Worm (Caenorhabditis elegans) whole organism, young adult: ENCODE results near the gene R10E11.5.

Experiments
- B0035.1 ChIP-seq: sonication (generic microtip); optimal IDR thresholded peaks from 2 replicates; lab custom pipeline; 2016; ENCODE audit warnings: missing genetic modification characterization, mild to moderate bottlenecking, missing compliant biosample characterization, missing genotype, missing genetic modification reagents
- C17E4.6 ChIP-seq: fragments of 200-800 bp; sonication (Bioruptor generic); IDR thresholded peaks from 2 replicates; pipeline ENCODE4 v1.3.6; 2022; ENCODE audit warnings: missing genetic modification reagents, missing genetic modification characterization, missing compliant biosample characterization
- F23B12.7 ChIP-seq: sonication (generic microtip); optimal IDR thresholded peaks from 2 replicates; lab custom pipeline; 2017; ENCODE audit warnings: missing genetic modification characterization, mild to moderate bottlenecking, missing compliant biosample characterization, antibody characterized with exemption, moderate library complexity; ENCODE audit not compliant: insufficient read depth
- F55B11.4 ChIP-seq: sonication (generic microtip); optimal IDR thresholded peaks from 2 replicates; lab custom pipeline; 2016; ENCODE audit warnings: missing compliant biosample characterization, missing genetic modification characterization, borderline replicate concordance; ENCODE audit not compliant: insufficient read depth
- F57A8.1 ChIP-seq: fragments of 200-800 bp; sonication (Bioruptor generic); optimal IDR thresholded peaks from 2 replicates; lab custom pipeline; 2018; ENCODE audit warnings: mild to moderate bottlenecking, missing genetic modification characterization, moderate library complexity, missing compliant biosample characterization
- F57C9.4 ChIP-seq: sonication (generic microtip); optimal IDR thresholded peaks from 2 replicates; lab custom pipeline; 2017; ENCODE audit warnings: mild to moderate bottlenecking, missing genetic modification characterization, missing compliant biosample characterization
- Y56A3A.18 ChIP-seq: fragments of 200-800 bp; sonication (Bioruptor generic); IDR thresholded peaks from 2 replicates; pipeline ENCODE4 v1.3.6; 2022; ENCODE audit warnings: missing genetic modification reagents, missing genetic modification characterization, missing compliant biosample characterization
- Y67H2A.10 ChIP-seq: fragments of 200-800 bp; sonication (Bioruptor generic); conservative IDR thresholded peaks from 2 replicates; pipeline ENCODE4 v1.3.6; 2022; ENCODE audit warnings: missing genetic modification reagents, missing genetic modification characterization, missing compliant biosample characterization
- Y79H2A.3 ChIP-seq: fragments of 200-800 bp; sonication (Bioruptor generic); conservative IDR thresholded peaks from 2 replicates; pipeline ENCODE4 v1.3.6; 2022; ENCODE audit warnings: missing genetic modification reagents, missing genetic modification characterization, missing compliant biosample characterization
- Y95B8A.8 ChIP-seq: fragments of 200-800 bp; sonication (Bioruptor generic); IDR thresholded peaks from 2 replicates; pipeline ENCODE4 v1.3.6; 2022; ENCODE audit warnings: missing genetic modification reagents, missing genetic modification characterization, missing compliant biosample characterization
- ama-1 ChIP-seq, 3 experiments: fragments of 150-350 bp in 1 of 3; sonication (generic microtip) in 2 of 3; optimal IDR thresholded peaks; 2 replicates each; lab custom pipeline; 2014 to 2018; ENCODE audit warnings: missing biosample characterization in 2 of 3, missing genetic modification characterization in 2 of 3, missing genetic modification reagents in 2 of 3
- atf-7 ChIP-seq: sonication (generic microtip); optimal IDR thresholded peaks from 2 replicates; lab custom pipeline; 2017; ENCODE audit warnings: mild to moderate bottlenecking, missing genetic modification characterization, missing compliant biosample characterization
- athp-1 ChIP-seq: sonication (generic microtip); optimal IDR thresholded peaks from 2 replicates; lab custom pipeline; 2017; ENCODE audit warnings: mild to moderate bottlenecking, missing genetic modification characterization, missing compliant biosample characterization
- attf-5 ChIP-seq: fragments of 200-800 bp; sonication (Bioruptor generic); optimal IDR thresholded peaks from 2 replicates; lab custom pipeline; 2018; ENCODE audit warnings: mild to moderate bottlenecking, missing genetic modification characterization, missing compliant biosample characterization
- ccch-3 ChIP-seq: fragments of 200-800 bp; sonication (Bioruptor generic); optimal IDR thresholded peaks from 2 replicates; lab custom pipeline; 2018; ENCODE audit warnings: mild to moderate bottlenecking, missing genetic modification characterization, missing compliant biosample characterization
- ceh-79 ChIP-seq: sonication (generic microtip); optimal IDR thresholded peaks from 2 replicates; lab custom pipeline; 2017; ENCODE audit warnings: mild to moderate bottlenecking, missing genetic modification characterization, missing compliant biosample characterization
- dox-1 ChIP-seq: fragments of 200-800 bp; sonication (Bioruptor generic); IDR thresholded peaks from 2 replicates; pipeline ENCODE4 v1.3.6; 2022; ENCODE audit warnings: missing genetic modification reagents, missing genetic modification characterization, missing compliant biosample characterization
- dpl-1 ChIP-seq: fragments of 150-350 bp; optimal IDR thresholded peaks from 2 replicates; lab custom pipeline; 2014; ENCODE audit warnings: missing biosample characterization, missing genetic modification reagents, missing genetic modification characterization
- egl-44 ChIP-seq: fragments of 200-800 bp; sonication (Bioruptor generic); IDR thresholded peaks from 2 replicates; pipeline ENCODE4 v1.3.6; 2022; ENCODE audit warnings: missing genetic modification reagents, missing genetic modification characterization, missing compliant biosample characterization
- egrh-3 ChIP-seq: fragments of 200-800 bp; sonication (Bioruptor generic); IDR thresholded peaks from 2 replicates; pipeline ENCODE4 v1.3.6; 2022; ENCODE audit warnings: missing genetic modification reagents, missing genetic modification characterization, missing compliant biosample characterization
- ets-4 ChIP-seq: fragments of 200-800 bp; sonication (Bioruptor generic); optimal IDR thresholded peaks from 2 replicates; lab custom pipeline; 2018; ENCODE audit warnings: mild to moderate bottlenecking, missing genetic modification characterization, missing compliant biosample characterization
- gei-17 ChIP-seq: fragments of 200-800 bp; sonication (Bioruptor generic); optimal IDR thresholded peaks from 2 replicates; lab custom pipeline; 2018; ENCODE audit warnings: mild to moderate bottlenecking, missing genetic modification characterization, missing compliant biosample characterization
- hlh-12 ChIP-seq: sonication (generic microtip); optimal IDR thresholded peaks from 2 replicates; lab custom pipeline; 2016; ENCODE audit warnings: missing genetic modification characterization, missing compliant biosample characterization
- hmg-20 ChIP-seq: fragments of 200-800 bp; sonication (Bioruptor generic); IDR thresholded peaks from 2 replicates; pipeline ENCODE4 v1.3.6; 2022; ENCODE audit warnings: missing genetic modification reagents, missing genetic modification characterization, missing compliant biosample characterization
- lin-40 ChIP-seq: sonication (generic microtip); optimal IDR thresholded peaks from 2 replicates; lab custom pipeline; 2016; ENCODE audit warnings: missing genetic modification characterization, mild to moderate bottlenecking, missing compliant biosample characterization, missing genotype, missing genetic modification reagents
- lin-54 ChIP-seq: fragments of 200-800 bp; sonication (Bioruptor generic); optimal IDR thresholded peaks from 2 replicates; lab custom pipeline; 2018; ENCODE audit warnings: mild to moderate bottlenecking, missing genetic modification characterization, missing compliant biosample characterization
- lir-1 ChIP-seq: fragments of 200-800 bp; sonication (Bioruptor generic); conservative IDR thresholded peaks from 2 replicates; pipeline ENCODE4 v1.3.6; 2022; ENCODE audit warnings: missing genetic modification reagents, missing genetic modification characterization, missing compliant biosample characterization
- lsl-1 ChIP-seq: fragments of 200-800 bp; sonication (Bioruptor generic); optimal IDR thresholded peaks from 2 replicates; lab custom pipeline; 2018; ENCODE audit warnings: mild to moderate bottlenecking, missing genetic modification characterization, moderate library complexity, missing compliant biosample characterization
- lsy-27 ChIP-seq: sonication (generic microtip); optimal IDR thresholded peaks from 2 replicates; lab custom pipeline; 2017; ENCODE audit warnings: missing genetic modification characterization, mild to moderate bottlenecking, missing compliant biosample characterization, antibody characterized with exemption, missing genotype, borderline replicate concordance; ENCODE audit not compliant: insufficient read depth
- mcd-1 ChIP-seq: fragments of 200-800 bp; sonication (Bioruptor generic); IDR thresholded peaks from 2 replicates; pipeline ENCODE4 v1.3.6; 2022; ENCODE audit warnings: missing genetic modification reagents, missing genetic modification characterization, missing compliant biosample characterization
- mxl-1 ChIP-seq: sonication (generic microtip); optimal IDR thresholded peaks from 2 replicates; lab custom pipeline; 2016; ENCODE audit warnings: missing genetic modification characterization, missing compliant biosample characterization
- nfya-2 ChIP-seq: fragments of 200-800 bp; sonication (Bioruptor generic); IDR thresholded peaks from 2 replicates; pipeline ENCODE4 v1.3.6; 2022; ENCODE audit warnings: missing genetic modification reagents, missing genetic modification characterization, missing compliant biosample characterization
- nfyb-1 ChIP-seq: fragments of 200-800 bp; sonication (Bioruptor generic); IDR thresholded peaks from 2 replicates; pipeline ENCODE4 v1.3.6; 2022; ENCODE audit warnings: missing genetic modification reagents, missing genetic modification characterization, missing compliant biosample characterization
- nhr-80 ChIP-seq: sonication (generic microtip); optimal IDR thresholded peaks from 2 replicates; lab custom pipeline; 2016; ENCODE audit warnings: missing genetic modification characterization, missing compliant biosample characterization
- nhr-90 ChIP-seq: sonication (generic microtip); optimal IDR thresholded peaks from 2 replicates; lab custom pipeline; 2016; ENCODE audit warnings: missing genotype, mild to moderate bottlenecking, missing genetic modification characterization, missing compliant biosample characterization
- pbrm-1 ChIP-seq: fragments of 200-800 bp; sonication (Bioruptor generic); IDR thresholded peaks from 2 replicates; pipeline ENCODE4 v1.3.6; 2022; ENCODE audit warnings: missing genetic modification reagents, missing genetic modification characterization, missing compliant biosample characterization
- pha-4 ChIP-seq: fragments of 150-350 bp; sonication (generic microtip); optimal IDR thresholded peaks from 2 replicates; lab custom pipeline; 2014; ENCODE audit warnings: missing biosample characterization, missing genetic modification reagents, missing genetic modification characterization
- rpc-1 ChIP-seq, 2 experiments: fragments of 150-350 bp in 1 of 2; sonication (generic microtip) in 1 of 2; optimal IDR thresholded peaks; 2 replicates each; lab custom pipeline; 2014 to 2018; ENCODE audit warnings: missing biosample characterization in 1 of 2, missing genetic modification characterization in 1 of 2, missing genetic modification reagents in 1 of 2, missing genotype in 1 of 2
- tbp1 ChIP-seq: fragments of 200-800 bp; sonication (Bioruptor generic); optimal IDR thresholded peaks from 2 replicates; lab custom pipeline; 2018; ENCODE audit warnings: mild to moderate bottlenecking, missing genetic modification characterization, missing compliant biosample characterization
- tbx-9 ChIP-seq: sonication (generic microtip); optimal IDR thresholded peaks from 2 replicates; lab custom pipeline; 2016; ENCODE audit warnings: borderline replicate concordance, missing genetic modification characterization, inconsistent platforms, missing compliant biosample characterization
- unc-130 ChIP-seq: sonication (generic microtip); optimal IDR thresholded peaks from 2 replicates; lab custom pipeline; 2016; ENCODE audit warnings: missing genetic modification reagents, missing genetic modification characterization, missing compliant biosample characterization
- ztf-18 ChIP-seq: sonication (generic microtip); optimal IDR thresholded peaks from 2 replicates; lab custom pipeline; 2016; ENCODE audit warnings: missing genotype, mild to moderate bottlenecking, missing genetic modification characterization, missing compliant biosample characterization
- ztf-22 ChIP-seq: fragments of 200-800 bp; sonication (Bioruptor generic); optimal IDR thresholded peaks from 2 replicates; lab custom pipeline; 2018; ENCODE audit warnings: mild to moderate bottlenecking, missing genetic modification characterization, moderate library complexity, missing compliant biosample characterization
- ztf-25 ChIP-seq: fragments of 200-800 bp; sonication (Bioruptor generic); IDR thresholded peaks from 2 replicates; pipeline ENCODE4 v1.3.6; 2022; ENCODE audit warnings: missing genetic modification reagents, missing genetic modification characterization, missing compliant biosample characterization
- ztf-26 ChIP-seq: sonication (generic microtip); optimal IDR thresholded peaks from 2 replicates; lab custom pipeline; 2017; ENCODE audit warnings: missing genetic modification characterization, missing compliant biosample characterization
- ztf-3 ChIP-seq: fragments of 200-800 bp; sonication (Bioruptor generic); optimal IDR thresholded peaks from 2 replicates; lab custom pipeline; 2018; ENCODE audit warnings: mild to moderate bottlenecking, missing genetic modification characterization, missing compliant biosample characterization
- ztf-6 ChIP-seq: fragments of 200-800 bp; sonication (Bioruptor generic); IDR thresholded peaks from 2 replicates; pipeline ENCODE4 v1.3.6; 2022; ENCODE audit warnings: missing genetic modification reagents, missing genetic modification characterization, missing compliant biosample characterization

R10E11.5 gene

ce11 chrIII:9780665-9781304, 8.7 kb downstream of the R10E11.5 start, which contains the start of gene vha-1 (continued):
- TF ChIP-seq nhr-80 (tag; lab: Kevin White, UChicago) (peak; percentile 98), lsy-27 (tag; lab: Kevin White, UChicago) (peak; percentile 43), lsl-1 (peak; percentile 67), egrh-3 (peak; percentile 26; the same call in 1 of the 2 replicates), lir-1 (GFP tag; lab: Robert Waterston, UW) (no peak), F57C9.4 (tag; lab: Kevin White, UChicago) (no peak), ztf-25 (GFP tag; lab: Robert Waterston, UW) (no peak), F23B12.7 (tag; lab: Kevin White, UChicago) (peak; percentile 54), F55B11.4 (tag; lab: Kevin White, UChicago) (no peak), ama-1 (optimal IDR thresholded peaks at IDR 0.05; lab: Kevin White, UChicago) (peak; percentile 55), ama-1 (GFP tag; optimal IDR thresholded peaks at IDR 0.05; lab: Kevin White, UChicago) (peak in 1 of 2 experiments; percentile 4), ztf-6 (GFP tag; lab: Robert Waterston, UW) (0 out of 2 replicates have a peak, but pooled peaks have one; percentile 45), nhr-90 (peak; percentile 76), Y67H2A.10 (peak; percentile 93), ztf-3 (GFP tag; lab: Kevin White, UChicago) (no peak), F57A8.1 (GFP tag; lab: Kevin White, UChicago) (no peak), B0035.1 (tag; lab: Kevin White, UChicago) (no peak), hlh-12 (tag; lab: Kevin White, UChicago) (no peak), Y95B8A.8 (GFP tag; lab: Robert Waterston, UW) (no peak), Y56A3A.18 (no peak), Y79H2A.3 (GFP tag; lab: Robert Waterston, UW) (no peak), lin-40 (peak; percentile 76), tbx-9 (tag; lab: Kevin White, UChicago) (no peak), atf-7 (peak; percentile 8), attf-5 (GFP tag; lab: Kevin White, UChicago) (peak; percentile 95), ztf-22 (GFP tag; lab: Kevin White, UChicago) (no peak), ets-4 (GFP tag; lab: Kevin White, UChicago) (peak; percentile 34), ceh-79 (tag; lab: Kevin White, UChicago) (no peak), athp-1 (tag; lab: Kevin White, UChicago) (peak; percentile 61), nfyb-1 (GFP tag; lab: Robert Waterston, UW) (peak; percentile 67; the same call in 1 of the 2 replicates), C17E4.6 (no peak), dpl-1 (no peak), mcd-1 (peak; percentile 97), pha-4 (tag; lab: Kevin White, UChicago) (peak; percentile 92), mxl-1 (tag; lab: Kevin White, UChicago) (no peak), ccch-3 (no peak), dox-1 (GFP tag; lab: Robert Waterston, UW) (peak; percentile 88), tbp1 (peak; percentile 62), unc-130 (GFP tag; lab: Kevin White, UChicago) (no peak), hmg-20 (GFP tag; lab: Robert Waterston, UW) (no peak), egl-44 (GFP tag; lab: Robert Waterston, UW) (no peak), ztf-18 (tag; lab: Kevin White, UChicago) (peak; percentile 51), lin-54 (GFP tag; lab: Kevin White, UChicago) (peak; percentile 70), rpc-1 (optimal IDR thresholded peaks at IDR 0.05; lab: Kevin White, UChicago) (no peak), rpc-1 (tag; optimal IDR thresholded peaks at IDR 0.05; lab: Kevin White, UChicago) (no peak), ztf-26 (tag; lab: Kevin White, UChicago) (peak; percentile 67), pbrm-1 (GFP tag; lab: Robert Waterston, UW) (peak; percentile 63), nfya-2 (no peak), gei-17 (GFP tag; lab: Kevin White, UChicago) (no peak)
